Worm (Caenorhabditis elegans): ENCODE data around the gene rps-11.

DNA sequence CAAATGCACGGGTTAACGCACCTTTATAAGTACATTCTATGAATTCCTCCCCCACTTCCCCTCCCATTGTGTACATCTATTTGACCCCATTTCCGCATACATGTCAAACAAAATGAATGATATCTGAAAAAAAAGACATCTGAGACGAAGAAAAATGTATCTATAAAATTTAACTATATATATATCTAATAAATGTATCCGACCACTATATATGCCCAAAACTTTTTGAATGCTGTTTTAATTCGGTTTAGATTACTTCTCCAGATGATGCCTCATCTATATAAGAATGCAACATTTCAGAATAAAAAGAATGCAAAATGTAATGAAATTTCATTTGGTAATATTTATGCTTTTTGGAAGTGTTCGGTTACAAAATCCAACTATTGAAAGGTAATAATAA is 23.9 kb upstream of the rps-11 start, which contains the start of gene rib-1:
- TF ChIP-seq ama-1 (optimal IDR thresholded peaks at IDR 0.05) (no peak), ama-1 (GFP tag; optimal IDR thresholded peaks at IDR 0.05) (no peak), ztf-18 (tag; optimal IDR thresholded peaks at IDR 0.05) (no peak), nhr-27 (tag; optimal IDR thresholded peaks at IDR 0.05) (no peak), hmg-1.2 (GFP tag; IDR thresholded peaks at IDR 0.05) (no peak), F55B11.4 (tag; optimal IDR thresholded peaks at IDR 0.05; ENCODE audit: borderline replicate concordance, insufficient read depth) (no peak), T26A5.8 (tag; optimal IDR thresholded peaks at IDR 0.05) (no peak), unc-62 (GFP tag; optimal IDR thresholded peaks at IDR 0.05) (no peak), nfya-1 (tag; optimal IDR thresholded peaks at IDR 0.05; ENCODE audit: borderline replicate concordance, insufficient read depth) (no peak), hlh-12 (tag; optimal IDR thresholded peaks at IDR 0.05) (no peak), fkh-3 (tag; optimal IDR thresholded peaks at IDR 0.05) (no peak), xnd-1 (tag; optimal IDR thresholded peaks at IDR 0.05) (no peak)

All from whole organism, young adult.